Worm (Caenorhabditis elegans): ENCODE results near the gene C49F5.5.

C49F5.5 gene

ce11 chrX:11982065-11982464, 3.9 kb upstream of the C49F5.5 start, which contains the start of gene nhr-167:
TSS of gene nhr-167 (minus strand) at chrX:11982085.
- no peak for TF ChIP-seq unc-120 (tag; optimal IDR thresholded peaks at IDR 0.05; ENCODE audit: poor library complexity, severe bottlenecking)
- TF ChIP-seq cnd-1 (tag; optimal IDR thresholded peaks at IDR 0.05) = no peak
- TF ChIP-seq mab-5 (tag; optimal IDR thresholded peaks at IDR 0.05) = no peak
- no peak for TF ChIP-seq elt-1 (tag; optimal IDR thresholded peaks at IDR 0.05; ENCODE audit: borderline replicate concordance, insufficient read depth)

ce11 chrX:11983576-11984061, 2.4 kb upstream of the C49F5.5 start, which contains the start of gene C49F5.3:
TSS of gene C49F5.3 (minus strand) at chrX:11983626.
- no peak for TF ChIP-seq unc-62 (GFP tag; optimal IDR thresholded peaks at IDR 0.05)
- no peak for TF ChIP-seq lsy-2 (tag; optimal IDR thresholded peaks at IDR 0.05)
- no peak for TF ChIP-seq ces-1 (GFP tag; optimal IDR thresholded peaks at IDR 0.05)
- TF ChIP-seq drap-1 (GFP tag; optimal IDR thresholded peaks at IDR 0.05) = no peak
- no peak for TF ChIP-seq mep-1 (tag; optimal IDR thresholded peaks at IDR 0.05)
- no peak for TF ChIP-seq ztf-11 (tag; optimal IDR thresholded peaks at IDR 0.05)
- TF ChIP-seq snpc-4 (tag; optimal IDR thresholded peaks at IDR 0.05) = no peak

ce11 chrX:11987900-11988364, 1.9 kb downstream of the C49F5.5 start, which contains the start of gene C49F5.6:
TSS of gene C49F5.6 (plus strand) at chrX:11988314.
- TF ChIP-seq snpc-4 (tag; optimal IDR thresholded peaks at IDR 0.05) (no peak), lin-13 (tag; optimal IDR thresholded peaks at IDR 0.05) (no peak), drap-1 (GFP tag; optimal IDR thresholded peaks at IDR 0.05) (no peak), nhr-12 (tag; optimal IDR thresholded peaks at IDR 0.05) (no peak), nhr-237 (tag; optimal IDR thresholded peaks at IDR 0.05) (no peak), mep-1 (tag; optimal IDR thresholded peaks at IDR 0.05) (no peak), ceh-83 (GFP tag; optimal IDR thresholded peaks at IDR 0.05) (no peak), unc-62 (GFP tag; optimal IDR thresholded peaks at IDR 0.05) (no peak), nhr-2 (tag; optimal IDR thresholded peaks at IDR 0.05) (no peak)

ce11 chrX:11992246-11992645, 6.3 kb downstream of the C49F5.5 start:
- TF ChIP-seq unc-62 (GFP tag; optimal IDR thresholded peaks at IDR 0.05) (no peak), ceh-39 (tag; optimal IDR thresholded peaks at IDR 0.05) (no peak), M03D4.4 (tag; optimal IDR thresholded peaks at IDR 0.05) (no peak), bed-3 (GFP tag; optimal IDR thresholded peaks at IDR 0.05) (no peak), hlh-1 (tag; optimal IDR thresholded peaks at IDR 0.05) (no peak), ztf-11 (tag; optimal IDR thresholded peaks at IDR 0.05) (no peak), mab-5 (tag; optimal IDR thresholded peaks at IDR 0.05) (no peak), lin-13 (tag; optimal IDR thresholded peaks at IDR 0.05) (no peak), elt-3 (tag; optimal IDR thresholded peaks at IDR 0.05) (no peak), sptf-1 (tag; optimal IDR thresholded peaks at IDR 0.05) (no peak), snpc-4 (tag; optimal IDR thresholded peaks at IDR 0.05) (no peak), ceh-43 (GFP tag; optimal IDR thresholded peaks at IDR 0.05) (no peak), mls-2 (tag; optimal IDR thresholded peaks at IDR 0.05) (no peak), lin-32 (GFP tag; optimal IDR thresholded peaks at IDR 0.05) (no peak), zip-8 (tag; optimal IDR thresholded peaks at IDR 0.05) (no peak)

- TF ChIP-seq bed-3 (GFP tag; optimal IDR thresholded peaks at IDR 0.05) = no peak
- no peak for TF ChIP-seq sem-2 (GFP tag; optimal IDR thresholded peaks at IDR 0.05)
- no peak for TF ChIP-seq nhr-28 (tag; optimal IDR thresholded peaks at IDR 0.05)
- no peak for TF ChIP-seq unc-39 (tag; optimal IDR thresholded peaks at IDR 0.05)
- TF ChIP-seq nhr-237 (tag; optimal IDR thresholded peaks at IDR 0.05) = no peak
- no peak for TF ChIP-seq ceh-39 (tag; optimal IDR thresholded peaks at IDR 0.05)
- TF ChIP-seq mep-1 (tag; optimal IDR thresholded peaks at IDR 0.05) = no peak
- no peak for TF ChIP-seq nhr-76 (tag; optimal IDR thresholded peaks at IDR 0.05)
- no peak for TF ChIP-seq hlh-1 (tag; optimal IDR thresholded peaks at IDR 0.05)
- no peak for TF ChIP-seq elt-1 (tag; optimal IDR thresholded peaks at IDR 0.05; ENCODE audit: borderline replicate concordance, insufficient read depth)
- TF ChIP-seq mab-5 (tag; optimal IDR thresholded peaks at IDR 0.05) = no peak
- no peak for TF ChIP-seq lin-32 (GFP tag; optimal IDR thresholded peaks at IDR 0.05)
- no peak for TF ChIP-seq ces-1 (GFP tag; optimal IDR thresholded peaks at IDR 0.05)
- no peak for TF ChIP-seq ham-2 (GFP tag; optimal IDR thresholded peaks at IDR 0.05)
- no peak for TF ChIP-seq lin-13 (tag; optimal IDR thresholded peaks at IDR 0.05)
- TF ChIP-seq pha-4 (tag; optimal IDR thresholded peaks at IDR 0.05) = no peak
- TF ChIP-seq cnd-1 (tag; optimal IDR thresholded peaks at IDR 0.05) = no peak
These were observed 6.8 kb downstream of the C49F5.5 start for ce11 chrX:11992778-11993177.
